Worm (Caenorhabditis elegans) whole organism, L4/young adult: ENCODE results near the gene cest-13.

Source experiments
- W03F9.2 ChIP-seq: fragments of 150-350 bp; optimal IDR thresholded peaks from 2 replicates; lab custom pipeline; 2014; ENCODE audit warnings: missing biosample characterization, missing genetic modification characterization
- dao-5 ChIP-seq: sonication (generic microtip); optimal IDR thresholded peaks from 2 replicates; lab custom pipeline; 2016; ENCODE audit warnings: missing genotype, missing genetic modification characterization, moderate library complexity, missing compliant biosample characterization
- him-1 ChIP-seq: sonication (generic microtip); optimal IDR thresholded peaks from 2 replicates; lab custom pipeline; 2016; ENCODE audit warnings: missing genotype, missing genetic modification reagents, missing genetic modification characterization, missing compliant biosample characterization

The cest-13 gene

DNA sequence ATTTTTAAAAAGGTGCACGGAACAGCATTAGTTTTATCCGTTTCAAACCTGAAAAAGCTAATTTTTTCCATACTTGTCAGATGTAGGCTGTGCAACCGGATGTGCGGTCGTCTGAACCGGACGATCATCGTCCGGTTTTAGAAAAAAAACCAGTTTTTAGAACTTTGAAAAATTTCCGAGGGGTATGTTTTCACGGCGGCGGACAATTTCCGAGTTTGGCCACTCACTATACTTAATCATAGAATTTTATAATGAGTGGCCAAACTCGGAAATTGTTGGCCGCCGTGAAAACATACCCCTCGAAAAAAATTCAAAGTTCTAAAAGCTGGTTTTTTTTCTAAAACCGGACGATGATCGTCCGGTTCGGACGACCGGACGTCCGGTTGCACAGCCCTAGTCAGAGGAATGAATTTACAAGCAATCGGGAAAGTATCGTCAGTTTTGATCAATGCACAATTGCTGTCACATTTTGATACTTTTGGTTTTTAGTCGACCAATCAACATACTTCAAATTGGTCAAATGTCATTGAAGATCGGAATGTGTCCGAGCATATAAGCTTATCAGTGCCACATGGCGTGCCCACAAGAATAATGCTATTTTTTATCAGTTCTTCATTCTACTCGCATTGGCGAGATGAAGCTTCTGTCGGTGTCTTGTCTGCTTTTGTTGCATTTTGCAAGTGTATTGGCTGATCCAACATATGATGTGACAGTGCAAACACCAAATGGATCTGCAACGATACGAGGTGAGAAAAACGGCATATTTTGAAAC is at the start of gene cest-13:
TSS of gene cest-13 (plus strand) at position 562 of the 772 bp plus-strand sequence.
- TF ChIP-seq W03F9.2 (tag; lab: Kevin White, UChicago) = no peak
- no peak for TF ChIP-seq dao-5
- no peak for TF ChIP-seq him-1

ce11 chrX:13711909-13712308 is 48.1 kb upstream of the cest-13 start, which contains the start of gene K02D3.2:
Gene K02D3.2, minus strand, starts transcription at chrX:13712009.
- TF ChIP-seq him-1 (no peak), W03F9.2 (tag; lab: Kevin White, UChicago) (no peak), dao-5 (no peak)

DNA sequence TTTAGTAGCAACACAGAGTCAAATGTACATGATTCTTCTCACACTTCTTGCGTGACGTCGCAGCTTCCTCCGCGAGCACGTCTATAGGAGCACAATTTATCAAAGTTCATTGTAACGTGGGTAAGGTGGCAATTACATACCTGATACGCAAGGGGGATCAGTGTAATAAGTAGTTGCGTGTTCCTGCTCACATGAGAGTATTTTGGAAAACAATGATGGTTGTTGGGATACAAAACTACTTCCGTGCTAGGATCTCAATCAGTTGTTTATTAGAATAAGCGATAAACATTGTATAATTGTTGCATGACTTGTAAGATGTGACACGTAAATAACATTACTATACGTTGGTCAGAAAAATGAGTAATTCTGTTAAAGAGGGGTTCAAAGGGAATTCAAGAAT is 47.0 kb upstream of the cest-13 start:
- TF ChIP-seq him-1 = no peak
- TF ChIP-seq dao-5 = no peak
- no peak for TF ChIP-seq W03F9.2 (tag; lab: Kevin White, UChicago)

DNA sequence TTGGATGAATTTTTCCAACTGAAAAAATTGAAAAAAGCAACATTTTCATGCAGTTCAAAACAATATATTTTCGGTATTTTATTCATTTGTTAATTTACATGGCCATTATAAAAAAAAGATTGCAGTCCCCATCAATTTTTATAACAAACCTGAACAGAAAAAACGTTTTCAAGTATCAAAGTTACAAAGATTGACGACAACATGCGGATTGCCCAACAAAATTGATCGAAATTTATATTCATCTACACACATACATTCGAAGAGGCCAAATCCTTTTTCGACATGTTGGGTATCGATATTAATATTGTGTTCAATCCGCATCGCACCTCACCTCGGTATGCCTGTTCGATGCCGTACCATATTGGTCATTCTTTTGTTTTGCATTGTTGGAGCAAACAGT is 46.2 kb upstream of the cest-13 start, which contains the start of gene K11E4.1:
TSS of gene K11E4.1 (plus strand) at position 301 of the 400 bp plus-strand sequence.
- TF ChIP-seq W03F9.2 (tag; lab: Kevin White, UChicago) = no peak
- TF ChIP-seq dao-5 = no peak

ce11 chrX:13714710-13715109 is 45.3 kb upstream of the cest-13 start:
- TF ChIP-seq W03F9.2 (tag; lab: Kevin White, UChicago) (no peak), dao-5 (peak; percentile 62), him-1 (no peak)

DNA sequence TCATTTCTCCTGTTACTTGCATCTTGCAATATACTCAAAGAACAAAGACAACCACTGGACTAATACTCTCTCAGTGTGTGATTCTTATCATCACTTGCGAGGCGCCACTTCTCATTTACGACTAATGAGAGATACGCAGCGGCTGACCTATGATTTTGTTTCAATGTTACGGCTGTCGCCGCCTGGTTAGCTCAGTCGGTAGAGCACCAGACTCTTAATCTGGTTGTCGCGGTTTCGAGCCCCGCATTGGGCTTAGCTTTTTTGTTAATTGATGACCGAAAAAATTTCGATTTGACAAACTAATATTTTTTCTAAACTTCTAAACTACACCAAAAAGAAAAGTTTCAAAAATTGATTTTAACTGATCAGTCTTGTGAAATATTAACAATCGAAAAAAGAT is 43.7 kb upstream of the cest-13 start:
- no peak for TF ChIP-seq W03F9.2 (tag; lab: Kevin White, UChicago)
- TF ChIP-seq dao-5 = no peak
- TF ChIP-seq him-1 = no peak

DNA sequence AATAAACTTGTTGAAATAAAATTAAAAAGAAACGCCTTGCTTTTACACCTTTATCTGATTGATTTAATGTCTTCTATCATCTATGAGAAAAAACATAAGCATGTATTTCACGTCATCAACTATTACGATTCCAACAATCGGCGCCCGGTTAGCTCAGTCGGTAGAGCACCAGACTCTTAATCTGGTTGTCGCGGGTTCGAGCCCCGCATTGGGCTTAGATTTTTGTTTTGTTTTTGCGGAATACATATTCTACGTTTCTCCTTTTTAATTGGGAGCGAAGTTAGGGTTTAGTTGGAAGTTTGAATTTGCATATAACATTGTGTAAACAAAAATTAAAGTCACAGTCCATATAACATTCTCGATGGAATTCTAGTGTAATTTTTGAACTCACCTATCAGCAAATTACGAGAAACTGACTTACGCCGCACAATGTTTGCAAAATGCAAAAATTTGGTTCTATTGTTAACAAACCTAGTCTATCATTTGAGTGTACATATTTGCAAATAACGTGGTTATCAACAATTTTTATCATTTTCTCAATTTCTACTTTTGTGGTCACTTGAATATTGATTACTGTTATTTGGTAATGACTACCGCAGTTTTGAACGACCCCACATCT is 42.9 kb upstream of the cest-13 start, which contains the start of gene shc-3:
TSS of gene shc-3 (plus strand) at position 484 of the 619 bp plus-strand sequence.
- TF ChIP-seq W03F9.2 (tag; lab: Kevin White, UChicago) (no peak), dao-5 (no peak), him-1 (no peak)

- TF ChIP-seq W03F9.2 (tag; lab: Kevin White, UChicago) = no peak
- TF ChIP-seq him-1 = no peak
- no peak for TF ChIP-seq dao-5
These were observed 37.2 kb upstream of the cest-13 start, which contains the start of gene poml-1 for ce11 chrX:13722821-13723220. Gene poml-1, minus strand, starts transcription at chrX:13722921.

ce11 chrX:13724364-13724763 is 35.7 kb upstream of the cest-13 start, which contains the start of gene K11E4.6:
Gene K11E4.6, plus strand, starts transcription at chrX:13724664.
- TF ChIP-seq him-1 (no peak), dao-5 (no peak), W03F9.2 (tag; lab: Kevin White, UChicago) (no peak)

- TF ChIP-seq him-1 = no peak
- no peak for TF ChIP-seq dao-5
- no peak for TF ChIP-seq W03F9.2 (tag; lab: Kevin White, UChicago)
These were observed 33.8 kb upstream of the cest-13 start for ce11 chrX:13726285-13726684.

DNA sequence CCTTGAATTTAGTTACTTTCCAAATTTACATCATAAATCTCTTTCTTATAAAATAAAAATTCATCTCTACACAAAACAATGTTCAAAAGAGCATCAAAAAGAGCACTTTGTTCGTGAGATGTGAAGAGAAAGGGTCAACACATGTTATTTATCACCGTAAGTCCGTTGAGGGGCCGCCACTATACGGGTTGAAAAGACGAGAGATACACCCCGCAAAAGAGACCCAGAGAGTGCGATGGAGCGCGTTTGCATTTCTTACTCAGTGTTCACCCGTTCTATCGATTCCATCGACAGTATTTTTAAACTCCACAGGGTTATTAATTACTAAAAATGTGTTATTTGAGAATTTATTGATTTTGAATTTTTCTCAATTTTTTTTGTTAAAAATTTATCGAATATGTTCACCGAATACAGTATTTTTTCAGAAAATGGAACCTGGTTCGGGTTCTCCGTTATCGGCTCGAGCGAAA is 33.1 kb upstream of the cest-13 start, which contains the start of gene pix-1:
TSS of gene pix-1 (plus strand) at position 420 of the 470 bp plus-strand sequence.
- TF ChIP-seq dao-5 (no peak), W03F9.2 (tag; lab: Kevin White, UChicago) (no peak), him-1 (peak; percentile 20)

DNA sequence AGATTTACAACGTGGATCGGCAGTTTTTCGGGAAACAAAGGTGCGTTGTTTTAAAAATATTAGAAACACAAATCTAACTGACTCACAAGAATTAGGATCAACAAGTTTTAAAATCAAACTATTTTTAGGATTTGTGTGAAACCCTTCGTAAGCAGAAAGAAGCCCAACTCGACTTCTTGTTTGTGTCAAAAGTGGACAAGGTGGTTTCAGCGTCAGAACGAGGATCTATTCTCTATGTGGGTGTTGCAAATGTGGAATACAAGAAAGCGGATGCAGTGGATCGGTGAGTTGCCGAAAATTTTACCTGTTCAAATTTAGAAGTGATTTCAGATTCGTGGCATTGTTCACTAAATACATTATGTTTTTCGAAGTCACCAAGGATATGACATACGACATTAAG is 31.0 kb upstream of the cest-13 start:
- no peak for TF ChIP-seq W03F9.2 (tag; lab: Kevin White, UChicago)
- TF ChIP-seq him-1 = no peak
- TF ChIP-seq dao-5 = no peak

- no peak for TF ChIP-seq dao-5
- TF ChIP-seq W03F9.2 (tag; lab: Kevin White, UChicago) = no peak
- no peak for TF ChIP-seq him-1
These were observed 30.3 kb upstream of the cest-13 start for ce11 chrX:13729724-13730123.

- TF ChIP-seq dao-5 = no peak
- no peak for TF ChIP-seq him-1
- TF ChIP-seq W03F9.2 (tag; lab: Kevin White, UChicago) = no peak
These were observed 29.6 kb upstream of the cest-13 start for ce11 chrX:13730209-13730975.
